Worm (Caenorhabditis elegans): ENCODE results near the gene Y37E11B.5.

Gene Y37E11B.5

ce11 chrIV:3608547-3609222, 10.3 kb upstream of the Y37E11B.5 start (continued):
- no peak for TF ChIP-seq Y56A3A.18 (GFP tag; IDR thresholded peaks at IDR 0.05)
- TF ChIP-seq ztf-25 (GFP tag; IDR thresholded peaks at IDR 0.05) = no peak
- no peak for TF ChIP-seq madf-3 (GFP tag; IDR thresholded peaks at IDR 0.05)
- no peak for TF ChIP-seq cebp-1 (GFP tag; IDR thresholded peaks at IDR 0.05)
- TF ChIP-seq cebp-1 (tag; optimal IDR thresholded peaks at IDR 0.05) = peak; percentile 12
- TF ChIP-seq somi-1 (GFP tag; optimal IDR thresholded peaks at IDR 0.05) = no peak
- TF ChIP-seq nfyb-1 (GFP tag; IDR thresholded peaks at IDR 0.05) = no peak
- no peak for TF ChIP-seq nfya-1 (tag; optimal IDR thresholded peaks at IDR 0.05; ENCODE audit: borderline replicate concordance, insufficient read depth)
- no peak for TF ChIP-seq ceh-79 (tag; optimal IDR thresholded peaks at IDR 0.05)
- no peak for TF ChIP-seq Y53F4B.3 (GFP tag; IDR thresholded peaks at IDR 0.05)
- TF ChIP-seq repo-1 (tag; optimal IDR thresholded peaks at IDR 0.05) = peak; percentile 68
- TF ChIP-seq F57A8.1 (GFP tag; optimal IDR thresholded peaks at IDR 0.05) = no peak
- no peak for TF ChIP-seq lin-54 (GFP tag; optimal IDR thresholded peaks at IDR 0.05)
- TF ChIP-seq F23B12.7 (tag; optimal IDR thresholded peaks at IDR 0.05; ENCODE audit: insufficient read depth) = no peak
- TF ChIP-seq xnd-1 (tag; optimal IDR thresholded peaks at IDR 0.05) = no peak
- TF ChIP-seq unc-130 (GFP tag; optimal IDR thresholded peaks at IDR 0.05) = no peak

ce11 chrIV:3606285-3606834, 8.0 kb upstream of the Y37E11B.5 start, which contains the start of the genes Y37E11B.10 and kgb-2:
Gene Y37E11B.10 (minus strand): TSS chrIV:3606466.
Gene kgb-2 (plus strand): TSS chrIV:3606784.
- TF ChIP-seq let-607 (tag; optimal IDR thresholded peaks at IDR 0.05) (peak in 1 of 2 experiments; percentile 11), D2030.7 (GFP tag; IDR thresholded peaks at IDR 0.05) (no peak), cebp-1 (GFP tag; IDR thresholded peaks at IDR 0.05) (no peak), cebp-1 (tag; optimal IDR thresholded peaks at IDR 0.05) (peak; percentile 49), ceh-79 (tag; optimal IDR thresholded peaks at IDR 0.05) (no peak), nhr-80 (tag; optimal IDR thresholded peaks at IDR 0.05) (peak; percentile 28)

ce11 chrIV:3604104-3604503, 5.8 kb upstream of the Y37E11B.5 start:
- no peak for TF ChIP-seq nhr-27 (tag; optimal IDR thresholded peaks at IDR 0.05)
- peak; percentile 55; the same call in 1 of the 2 replicates for TF ChIP-seq egrh-3 (GFP tag; IDR thresholded peaks at IDR 0.05)
- no peak for TF ChIP-seq B0019.2 (GFP tag; conservative IDR thresholded peaks at IDR 0.05)
- no peak for TF ChIP-seq efl-1 (GFP tag; optimal IDR thresholded peaks at IDR 0.05)
- peak; percentile 78 for TF ChIP-seq zfh-2 (GFP tag; conservative IDR thresholded peaks at IDR 0.05)
- TF ChIP-seq sea-2 (GFP tag; IDR thresholded peaks at IDR 0.05) = no peak
- TF ChIP-seq lsy-27 (tag; optimal IDR thresholded peaks at IDR 0.05; ENCODE audit: borderline replicate concordance, insufficient read depth) = no peak
- no peak for TF ChIP-seq mel-28 (tag; optimal IDR thresholded peaks at IDR 0.05; ENCODE audit: borderline replicate concordance)
- peak; percentile 12; the same call in 1 of the 2 replicates for TF ChIP-seq dox-1 (GFP tag; IDR thresholded peaks at IDR 0.05)
- no peak for TF ChIP-seq ztf-22 (GFP tag; optimal IDR thresholded peaks at IDR 0.05)
- no peak for TF ChIP-seq nfya-1 (tag; optimal IDR thresholded peaks at IDR 0.05; ENCODE audit: borderline replicate concordance, insufficient read depth)
- TF ChIP-seq nhr-120 (GFP tag; IDR thresholded peaks at IDR 0.05) = no peak

- no peak for TF ChIP-seq unc-62 (GFP tag; optimal IDR thresholded peaks at IDR 0.05)
- TF ChIP-seq egrh-3 (GFP tag; IDR thresholded peaks at IDR 0.05) = peak; percentile 23; the same call in 1 of the 2 replicates
- peak; percentile 72 for TF ChIP-seq zfh-2 (GFP tag; conservative IDR thresholded peaks at IDR 0.05)
- TF ChIP-seq F37B4.10 (GFP tag; IDR thresholded peaks at IDR 0.05) = no peak
- TF ChIP-seq lin-26 (GFP tag; IDR thresholded peaks at IDR 0.05) = no peak
These were observed 3.5 kb upstream of the Y37E11B.5 start for ce11 chrIV:3601846-3602245.
